Worm (Caenorhabditis elegans) whole organism, L2 larva: Measurements from ENCODE around the gene F02A9.1.

Experiments used
- C34F6.9 ChIP-seq: fragments of 150-350 bp; optimal IDR thresholded peaks from 2 replicates; lab custom pipeline; 2014; ENCODE audit warnings: missing biosample characterization, missing genetic modification characterization
- F13H6.1 ChIP-seq: sonication (generic microtip); optimal IDR thresholded peaks from 2 replicates; lab custom pipeline; 2016; ENCODE audit warnings: missing genetic modification characterization, missing compliant biosample characterization
- R02D3.7 ChIP-seq: fragments of 150-350 bp; optimal IDR thresholded peaks from 2 replicates; lab custom pipeline; 2014; ENCODE audit warnings: missing biosample characterization, missing genetic modification characterization
- Y55F3AM.14 ChIP-seq: fragments of 200-800 bp; sonication (Bioruptor generic); optimal IDR thresholded peaks from 2 replicates; lab custom pipeline; 2018; ENCODE audit warnings: mild to moderate bottlenecking, missing genetic modification characterization, missing compliant biosample characterization
- ZK546.5 ChIP-seq: sonication (generic microtip); optimal IDR thresholded peaks from 2 replicates; lab custom pipeline; 2017; ENCODE audit warnings: missing biosample characterization, missing genetic modification characterization
- alr-1 ChIP-seq: fragments of 150-350 bp; optimal IDR thresholded peaks from 2 replicates; lab custom pipeline; 2014; ENCODE audit warnings: missing biosample characterization, missing genetic modification characterization
- ama-1 ChIP-seq: fragments of 150-350 bp; optimal IDR thresholded peaks from 2 replicates; lab custom pipeline; 2018; ENCODE audit warnings: inconsistent platforms
- blmp-1 ChIP-seq: sonication (generic microtip); optimal IDR thresholded peaks from 2 replicates; lab custom pipeline; 2017; ENCODE audit warnings: missing genetic modification characterization, mild to moderate bottlenecking, missing compliant biosample characterization, antibody characterized with exemption, moderate library complexity; ENCODE audit not compliant: insufficient read depth
- ceh-16 ChIP-seq: fragments of 150-350 bp; optimal IDR thresholded peaks from 2 replicates; lab custom pipeline; 2014; ENCODE audit warnings: missing biosample characterization, missing genetic modification characterization
- ceh-82 ChIP-seq: fragments of 150-350 bp; optimal IDR thresholded peaks from 2 replicates; lab custom pipeline; 2014; ENCODE audit warnings: missing biosample characterization, missing genetic modification characterization
- crh-2 ChIP-seq: sonication (generic microtip); optimal IDR thresholded peaks from 2 replicates; lab custom pipeline; 2017; ENCODE audit warnings: missing biosample characterization, missing genetic modification characterization
- dmd-4 ChIP-seq: sonication (generic microtip); optimal IDR thresholded peaks from 2 replicates; lab custom pipeline; 2017; ENCODE audit warnings: missing biosample characterization, missing genetic modification characterization
- elt-1 ChIP-seq: fragments of 150-350 bp; optimal IDR thresholded peaks from 2 replicates; lab custom pipeline; 2014; ENCODE audit warnings: missing biosample characterization, missing genetic modification characterization
- gmeb-1 ChIP-seq: fragments of 150-350 bp; optimal IDR thresholded peaks from 2 replicates; lab custom pipeline; 2014; ENCODE audit warnings: missing biosample characterization, missing genetic modification characterization
- lin-13 ChIP-seq: fragments of 150-350 bp; optimal IDR thresholded peaks from 2 replicates; lab custom pipeline; 2014; ENCODE audit warnings: missing biosample characterization, missing genetic modification reagents, missing genetic modification characterization
- lin-39 ChIP-seq: fragments of 150-350 bp; optimal IDR thresholded peaks from 2 replicates; lab custom pipeline; 2014; ENCODE audit warnings: missing biosample characterization, missing genetic modification reagents, missing genetic modification characterization
- lsy-2 ChIP-seq, 2 experiments: fragments of 150-350 bp in 1 of 2; sonication (generic microtip) in 1 of 2; optimal IDR thresholded peaks; 2 replicates each; lab custom pipeline; 2014 to 2017; ENCODE audit warnings: missing biosample characterization in 2 of 2, missing genetic modification characterization in 2 of 2
- mab-5 ChIP-seq: fragments of 150-350 bp; optimal IDR thresholded peaks from 2 replicates; lab custom pipeline; 2014; ENCODE audit warnings: missing biosample characterization, missing genetic modification characterization
- nhr-12 ChIP-seq: fragments of 150-350 bp; optimal IDR thresholded peaks from 2 replicates; lab custom pipeline; 2014; ENCODE audit warnings: missing biosample characterization, missing genetic modification characterization
- nhr-21 ChIP-seq: fragments of 150-350 bp; optimal IDR thresholded peaks from 2 replicates; lab custom pipeline; 2014; ENCODE audit warnings: missing biosample characterization, missing genetic modification characterization
- nhr-23 ChIP-seq: fragments of 150-350 bp; optimal IDR thresholded peaks from 2 replicates; lab custom pipeline; 2014; ENCODE audit warnings: missing biosample characterization, missing genetic modification reagents, missing genetic modification characterization
- nhr-237 ChIP-seq: fragments of 150-350 bp; optimal IDR thresholded peaks from 2 replicates; lab custom pipeline; 2014; ENCODE audit warnings: missing biosample characterization, missing genetic modification characterization
- nhr-25 ChIP-seq: fragments of 150-350 bp; sonication (generic microtip); optimal IDR thresholded peaks from 3 replicates; lab custom pipeline; 2014; ENCODE audit warnings: missing biosample characterization, missing genetic modification characterization
- peb-1 ChIP-seq: fragments of 150-350 bp; optimal IDR thresholded peaks from 2 replicates; lab custom pipeline; 2014; ENCODE audit warnings: missing biosample characterization, missing genetic modification characterization
- skn-1 ChIP-seq: sonication (generic microtip); optimal IDR thresholded peaks from 2 replicates; lab custom pipeline; 2017; ENCODE audit warnings: missing biosample characterization, missing genetic modification characterization
- sma-3 ChIP-seq: sonication (generic microtip); optimal IDR thresholded peaks from 2 replicates; lab custom pipeline; 2016; ENCODE audit warnings: missing genetic modification reagents, missing genetic modification characterization, missing compliant biosample characterization
- sma-9 ChIP-seq, 2 experiments: fragments of 150-350 bp in 1 of 2; sonication (generic microtip) in 1 of 2; optimal IDR thresholded peaks; 2 replicates each; lab custom pipeline; 2014 to 2016; ENCODE audit warnings: missing genetic modification characterization in 2 of 2, mild to moderate bottlenecking in 1 of 2, missing biosample characterization in 1 of 2, missing compliant biosample characterization in 1 of 2, missing genetic modification reagents in 1 of 2, moderate library complexity in 1 of 2
- unc-39 ChIP-seq: fragments of 150-350 bp; optimal IDR thresholded peaks from 2 replicates; lab custom pipeline; 2014; ENCODE audit warnings: missing biosample characterization, missing genetic modification characterization
- unc-55 ChIP-seq: fragments of 150-350 bp; sonication (generic microtip); optimal IDR thresholded peaks from 3 replicates; lab custom pipeline; 2014; ENCODE audit warnings: missing biosample characterization, missing genetic modification reagents, missing genetic modification characterization
- unc-62 ChIP-seq: fragments of 150-350 bp; optimal IDR thresholded peaks from 2 replicates; lab custom pipeline; 2014; ENCODE audit warnings: missing biosample characterization, missing genetic modification reagents, missing genetic modification characterization
- zag-1 ChIP-seq: fragments of 150-350 bp; optimal IDR thresholded peaks from 2 replicates; lab custom pipeline; 2014; ENCODE audit warnings: missing biosample characterization, missing genetic modification characterization
- ztf-11 ChIP-seq: sonication (generic microtip); optimal IDR thresholded peaks from 2 replicates; lab custom pipeline; 2017; ENCODE audit warnings: missing biosample characterization, missing genetic modification characterization
- ztf-4 ChIP-seq: fragments of 150-350 bp; optimal IDR thresholded peaks from 2 replicates; lab custom pipeline; 2014; ENCODE audit warnings: missing biosample characterization, missing genetic modification characterization

Gene F02A9.1

DNA sequence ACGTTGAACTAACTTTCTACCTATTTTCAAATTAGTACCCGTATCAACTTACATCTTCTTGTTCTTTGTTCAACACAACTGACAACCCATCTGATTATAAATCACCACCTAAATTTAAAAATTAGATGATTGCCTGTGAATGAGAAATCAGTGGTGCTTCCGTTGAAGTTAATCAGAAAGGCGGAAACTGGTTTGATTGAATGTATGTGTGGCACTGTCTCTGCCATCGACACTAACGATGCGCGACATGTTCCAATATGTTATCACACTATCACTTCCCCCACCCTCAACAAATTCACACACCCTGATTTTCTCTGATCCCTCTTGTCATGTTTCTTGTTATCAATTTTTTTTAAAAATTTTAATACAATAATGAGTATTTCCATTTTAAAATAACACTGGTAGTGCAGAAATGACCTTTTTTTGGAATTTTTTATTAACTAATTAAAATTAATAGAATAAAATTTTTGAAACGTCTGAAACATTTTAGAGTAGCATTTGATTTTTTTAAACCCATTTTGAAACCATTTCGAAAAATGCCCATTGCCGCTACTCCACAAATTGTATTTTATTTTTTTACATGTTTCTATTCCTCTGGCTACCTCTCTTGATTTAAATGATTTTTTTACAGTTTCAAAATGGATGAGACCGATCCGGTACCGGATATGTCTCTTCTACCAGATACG, 41.5 kb upstream of the F02A9.1 start, which contains the start of gene ced-11:
Gene ced-11, plus strand, starts transcription at position 636 of the 686 bp plus-strand sequence.
- TF ChIP-seq sma-9 (GFP tag; optimal IDR thresholded peaks at IDR 0.05; lab: Kevin White, UChicago) (peak; percentile 1), sma-9 (tag; optimal IDR thresholded peaks at IDR 0.05; lab: Kevin White, UChicago) (no peak), elt-1 (no peak), ZK546.5 (no peak), sma-3 (GFP tag; lab: Kevin White, UChicago) (peak; percentile 7)

DNA sequence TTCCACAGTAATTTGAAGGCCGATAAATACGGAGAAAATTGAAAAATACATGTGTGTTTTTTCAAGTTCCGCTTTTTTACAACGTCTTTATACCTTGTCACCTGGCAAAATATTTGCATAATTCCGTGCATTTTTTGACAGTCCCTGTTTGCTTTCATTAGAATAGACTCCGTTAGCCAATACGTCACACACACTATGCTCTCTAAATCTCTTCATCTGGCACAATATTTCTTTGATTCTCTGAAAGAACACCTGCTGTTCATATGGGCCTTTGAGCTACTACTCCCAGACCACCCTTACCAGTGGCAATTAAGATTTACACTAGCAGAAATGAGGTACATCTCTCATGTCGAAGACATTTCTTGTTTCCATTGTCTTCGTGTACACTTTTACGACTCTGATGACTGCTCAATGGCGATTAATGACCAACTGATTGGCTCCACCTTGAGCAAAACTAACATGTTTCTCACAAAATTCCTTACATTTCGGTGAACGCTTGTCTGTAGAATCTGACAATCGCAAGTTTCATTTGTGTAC, 40.8 kb upstream of the F02A9.1 start, which contains the start of gene grl-11:
Gene grl-11, minus strand, starts transcription at position 51 of the 537 bp plus-strand sequence.
- TF ChIP-seq crh-2 (no peak), R02D3.7 (tag; lab: Kevin White, UChicago) (no peak), zag-1 (tag; lab: Kevin White, UChicago) (no peak), gmeb-1 (no peak), ceh-16 (tag; lab: Kevin White, UChicago) (no peak), nhr-25 (tag; lab: Kevin White, UChicago) (no peak), ztf-4 (tag; lab: Kevin White, UChicago) (no peak), unc-39 (no peak), F13H6.1 (tag; lab: Kevin White, UChicago) (no peak), peb-1 (no peak), nhr-21 (tag; lab: Kevin White, UChicago) (no peak), nhr-12 (tag; lab: Kevin White, UChicago) (no peak), unc-62 (GFP tag; lab: Kevin White, UChicago) (no peak)
- TF ChIP-seq, all 48 proteins: peak for 0

- TF ChIP-seq ztf-11 (tag; lab: Kevin White, UChicago), result no peak
- TF ChIP-seq lin-39, result no peak
- TF ChIP-seq unc-55 (GFP tag; lab: Kevin White, UChicago), result no peak
- TF ChIP-seq ama-1, result no peak
- TF ChIP-seq ztf-4 (tag; lab: Kevin White, UChicago), result no peak
- TF ChIP-seq ceh-82 (tag; lab: Kevin White, UChicago), result no peak
- no peak for TF ChIP-seq unc-62 (GFP tag; lab: Kevin White, UChicago)
- no peak for TF ChIP-seq nhr-23 (tag; lab: Kevin White, UChicago)
- TF ChIP-seq lsy-2 (tag; optimal IDR thresholded peaks at IDR 0.05; lab: Kevin White, UChicago), result no peak
- no peak for TF ChIP-seq crh-2
- no peak for TF ChIP-seq mab-5 (tag; lab: Kevin White, UChicago)
- no peak for TF ChIP-seq skn-1 (tag; lab: Kevin White, UChicago)
- TF ChIP-seq zag-1 (tag; lab: Kevin White, UChicago), result no peak
- no peak for TF ChIP-seq Y55F3AM.14 (GFP tag; lab: Kevin White, UChicago)
- no peak for TF ChIP-seq blmp-1
These were observed 38.1 kb upstream of the F02A9.1 start for ce11 chrIII:9115745-9116144.

ce11 chrIII:9114649-9115048, 37.0 kb upstream of the F02A9.1 start, which contains the start of gene ZK512.1:
ZK512.1 (plus strand) TSS chrIII:9114949.
- no peak for TF ChIP-seq ama-1
- TF ChIP-seq nhr-237, result no peak
- TF ChIP-seq lsy-2 (tag; optimal IDR thresholded peaks at IDR 0.05; lab: Kevin White, UChicago), result no peak
- no peak for TF ChIP-seq nhr-25 (tag; lab: Kevin White, UChicago)
- TF ChIP-seq dmd-4 (tag; lab: Kevin White, UChicago), result no peak
- TF ChIP-seq nhr-21 (tag; lab: Kevin White, UChicago), result no peak
- no peak for TF ChIP-seq alr-1 (tag; lab: Kevin White, UChicago)
- TF ChIP-seq lin-39, result no peak

DNA sequence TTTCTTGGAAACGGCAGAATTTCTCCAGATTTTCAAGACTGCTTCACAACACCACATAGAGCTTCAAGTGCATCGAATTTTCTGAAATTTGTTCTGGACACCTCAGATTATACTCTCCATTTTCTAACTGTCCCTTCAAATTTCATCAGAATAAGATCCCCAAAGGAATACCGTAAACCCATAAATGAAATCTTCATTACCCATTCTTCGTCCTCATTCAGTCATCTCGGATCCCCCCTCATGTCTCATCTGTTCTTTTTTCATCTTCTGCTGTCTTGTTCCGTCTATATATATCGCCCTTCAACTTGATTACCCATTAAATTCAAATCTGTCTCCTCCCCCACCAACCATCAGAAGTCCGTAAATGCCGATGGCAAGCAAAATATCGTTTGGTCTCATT, 36.5 kb upstream of the F02A9.1 start:
- no peak for TF ChIP-seq ztf-11 (tag; lab: Kevin White, UChicago)
- TF ChIP-seq lin-13 (GFP tag; lab: Kevin White, UChicago), result no peak
- no peak for TF ChIP-seq C34F6.9 (tag; lab: Kevin White, UChicago)
- TF ChIP-seq nhr-23 (tag; lab: Kevin White, UChicago), result no peak
- TF ChIP-seq elt-1, result no peak
- no peak for TF ChIP-seq mab-5 (tag; lab: Kevin White, UChicago)
